Worm (Caenorhabditis elegans) whole organism, L1 larva: ENCODE measurements around the gene W09H1.4.

ENCODE experiments used
- C16A3.4 ChIP-seq: fragments of 150-350 bp; optimal IDR thresholded peaks from 2 replicates; lab custom pipeline; 2014; ENCODE audit warnings: missing biosample characterization, missing genetic modification characterization
- C34B4.2 ChIP-seq: sonication (generic microtip); optimal IDR thresholded peaks from 2 replicates; lab custom pipeline; 2017; ENCODE audit warnings: mild to moderate bottlenecking, missing genetic modification characterization, missing compliant biosample characterization
- Y116A8C.19 ChIP-seq: sonication (generic microtip); optimal IDR thresholded peaks from 2 replicates; lab custom pipeline; 2016; ENCODE audit warnings: missing compliant biosample characterization, missing genetic modification characterization, borderline replicate concordance
- ama-1 ChIP-seq: fragments of 150-350 bp; optimal IDR thresholded peaks from 2 replicates; lab custom pipeline; 2014
- blmp-1 ChIP-seq: fragments of 150-350 bp; optimal IDR thresholded peaks from 2 replicates; lab custom pipeline; 2014; ENCODE audit warnings: missing biosample characterization, missing genetic modification characterization
- ceh-63 ChIP-seq: fragments of 200-800 bp; sonication (Bioruptor generic); optimal IDR thresholded peaks from 2 replicates; lab custom pipeline; 2018; ENCODE audit warnings: mild to moderate bottlenecking, missing genetic modification characterization, missing compliant biosample characterization
- ceh-88 ChIP-seq: fragments of 200-800 bp; sonication (Bioruptor generic); IDR thresholded peaks from 2 replicates; pipeline ENCODE4 v1.3.6; 2022; ENCODE audit warnings: missing genetic modification characterization, missing compliant biosample characterization
- ceh-90 ChIP-seq: sonication (generic microtip); optimal IDR thresholded peaks from 2 replicates; lab custom pipeline; 2016; ENCODE audit warnings: missing genetic modification characterization, missing compliant biosample characterization
- dpl-1 ChIP-seq, 3 experiments: fragments of 150-350 bp in 2 of 3; sonication (generic microtip) in 1 of 3; optimal IDR thresholded peaks; 2 replicates each; lab custom pipeline; 2014 to 2017; ENCODE audit warnings: missing biosample characterization in 3 of 3, missing genetic modification characterization in 3 of 3, missing genetic modification reagents in 3 of 3
- dsc-1 ChIP-seq: sonication (generic microtip); optimal IDR thresholded peaks from 2 replicates; lab custom pipeline; 2016; ENCODE audit warnings: mild to moderate bottlenecking, missing genetic modification characterization, missing compliant biosample characterization
- efl-1 ChIP-seq, 4 experiments: fragments of 150-350 bp; optimal IDR thresholded peaks in 3 of 4; peaks in 1 of 4; 1 replicate in 1 of 4; 2 replicates in 3 of 4; lab custom pipeline; 2014; ENCODE audit warnings: missing biosample characterization in 2 of 4, missing genetic modification characterization in 2 of 4, missing genetic modification reagents in 2 of 4
- efl-3 ChIP-seq: fragments of 200-800 bp; sonication (Bioruptor generic); optimal IDR thresholded peaks from 2 replicates; lab custom pipeline; 2018; ENCODE audit warnings: mild to moderate bottlenecking, missing genetic modification characterization, missing compliant biosample characterization
- elt-3 ChIP-seq, 6 experiments: fragments of 150-350 bp in 1 of 6; sonication (generic microtip); optimal IDR thresholded peaks; 2 replicates each; lab custom pipeline; 2017 to 2018; ENCODE audit warnings: missing biosample characterization in 6 of 6, missing genetic modification characterization in 6 of 6, inconsistent platforms in 1 of 6
- ets-5 ChIP-seq: fragments of 200-800 bp; sonication (Bioruptor generic); IDR thresholded peaks from 2 replicates; pipeline ENCODE4 v1.3.6; 2022; ENCODE audit warnings: missing genetic modification characterization, missing compliant biosample characterization
- fkh-10 ChIP-seq: sonication (generic microtip); optimal IDR thresholded peaks from 2 replicates; lab custom pipeline; 2017; ENCODE audit warnings: missing biosample characterization, missing genetic modification reagents, missing genetic modification characterization
- fkh-4 ChIP-seq: sonication (generic microtip); optimal IDR thresholded peaks from 2 replicates; lab custom pipeline; 2016; ENCODE audit warnings: missing compliant biosample characterization, missing genetic modification characterization, borderline replicate concordance
- fkh-8 ChIP-seq: sonication (generic microtip); optimal IDR thresholded peaks from 2 replicates; lab custom pipeline; 2016; ENCODE audit warnings: mild to moderate bottlenecking, missing genetic modification characterization, missing compliant biosample characterization
- fos-1 ChIP-seq: fragments of 150-350 bp; optimal IDR thresholded peaks from 2 replicates; lab custom pipeline; 2014; ENCODE audit warnings: missing biosample characterization, missing genetic modification characterization
- grh-1 ChIP-seq: fragments of 200-800 bp; sonication (Bioruptor generic); IDR thresholded peaks from 2 replicates; pipeline ENCODE4 v1.3.6; 2022; ENCODE audit warnings: missing genetic modification reagents, missing genetic modification characterization, missing compliant biosample characterization
- hlh-17 ChIP-seq: fragments of 200-800 bp; sonication (Bioruptor generic); optimal IDR thresholded peaks from 2 replicates; lab custom pipeline; 2018; ENCODE audit warnings: missing genetic modification characterization, mild to moderate bottlenecking, missing compliant biosample characterization, moderate library complexity, borderline replicate concordance
- hlh-4 ChIP-seq: sonication (generic microtip); optimal IDR thresholded peaks from 2 replicates; lab custom pipeline; 2016; ENCODE audit warnings: mild to moderate bottlenecking, missing genetic modification characterization, missing compliant biosample characterization
- isw-1 ChIP-seq: fragments of 200-800 bp; sonication (Bioruptor generic); IDR thresholded peaks from 2 replicates; pipeline ENCODE4 v1.3.6; 2022; ENCODE audit warnings: missing genetic modification characterization, missing compliant biosample characterization
- lin-35 ChIP-seq, 2 experiments: fragments of 150-350 bp; optimal IDR thresholded peaks; 2 replicates each; lab custom pipeline; 2014; ENCODE audit warnings: missing biosample characterization in 2 of 2, missing genetic modification characterization in 2 of 2, missing genetic modification reagents in 2 of 2
- lir-3 ChIP-seq: sonication (generic microtip); optimal IDR thresholded peaks from 2 replicates; lab custom pipeline; 2016; ENCODE audit warnings: mild to moderate bottlenecking, missing genetic modification characterization, moderate library complexity, missing compliant biosample characterization; ENCODE audit not compliant: poor library complexity
- lsy-2 ChIP-seq, 2 experiments: fragments of 150-350 bp; optimal IDR thresholded peaks; 2 replicates each; lab custom pipeline; 2014; ENCODE audit warnings: missing biosample characterization in 2 of 2, missing genetic modification characterization in 2 of 2
- mab-9 ChIP-seq: fragments of 200-800 bp; sonication (Bioruptor generic); IDR thresholded peaks from 2 replicates; pipeline ENCODE4 v1.3.6; 2022; ENCODE audit warnings: missing genetic modification reagents, missing genetic modification characterization, missing compliant biosample characterization
- mdl-1 ChIP-seq, 2 experiments: fragments of 150-350 bp; optimal IDR thresholded peaks; 2 replicates each; lab custom pipeline; 2014 to 2017; ENCODE audit warnings: missing biosample characterization in 2 of 2, missing genetic modification characterization in 2 of 2, inconsistent platforms in 1 of 2
- mef-2 ChIP-seq: fragments of 150-350 bp; optimal IDR thresholded peaks from 2 replicates; lab custom pipeline; 2014; ENCODE audit warnings: missing biosample characterization, missing genetic modification characterization
- mep-1 ChIP-seq: fragments of 150-350 bp; optimal IDR thresholded peaks from 2 replicates; lab custom pipeline; 2014; ENCODE audit warnings: missing biosample characterization, missing genetic modification characterization
- nhr-20 ChIP-seq: sonication (generic microtip); optimal IDR thresholded peaks from 2 replicates; lab custom pipeline; 2016; ENCODE audit warnings: mild to moderate bottlenecking, missing genetic modification characterization, missing compliant biosample characterization
- nhr-237 ChIP-seq: fragments of 150-350 bp; optimal IDR thresholded peaks from 2 replicates; lab custom pipeline; 2014; ENCODE audit warnings: missing biosample characterization, missing genetic modification characterization
- nhr-76 ChIP-seq: sonication (generic microtip); optimal IDR thresholded peaks from 2 replicates; lab custom pipeline; 2017; ENCODE audit warnings: missing biosample characterization, missing genetic modification characterization
- nhr-77 ChIP-seq: fragments of 150-350 bp; optimal IDR thresholded peaks from 2 replicates; lab custom pipeline; 2014; ENCODE audit warnings: missing biosample characterization, missing genetic modification characterization
- nhr-84 ChIP-seq: sonication (generic microtip); optimal IDR thresholded peaks from 2 replicates; lab custom pipeline; 2017; ENCODE audit warnings: missing biosample characterization, missing genetic modification characterization
- nhr-85 ChIP-seq: sonication (generic microtip); peaks from one replicate; lab custom pipeline; 2016; ENCODE audit warnings: missing genetic modification characterization, inconsistent platforms, missing compliant biosample characterization
- nhr-90 ChIP-seq: sonication (generic microtip); optimal IDR thresholded peaks from 2 replicates; lab custom pipeline; 2016; ENCODE audit warnings: mild to moderate bottlenecking, missing genetic modification characterization, missing compliant biosample characterization; ENCODE audit not compliant: poor library complexity
- pag-3 ChIP-seq: sonication (generic microtip); optimal IDR thresholded peaks from 2 replicates; lab custom pipeline; 2017; ENCODE audit warnings: missing genetic modification characterization, mild to moderate bottlenecking, missing compliant biosample characterization, antibody characterized with exemption, borderline replicate concordance; ENCODE audit not compliant: insufficient read depth
- rnt-1 ChIP-seq: sonication (generic microtip); optimal IDR thresholded peaks from 2 replicates; lab custom pipeline; 2016; ENCODE audit warnings: mild to moderate bottlenecking, missing genetic modification characterization, moderate library complexity, missing compliant biosample characterization
- skn-1 ChIP-seq: fragments of 150-350 bp; optimal IDR thresholded peaks from 2 replicates; lab custom pipeline; 2014; ENCODE audit warnings: missing biosample characterization, missing genetic modification characterization
- snpc-4 ChIP-seq: fragments of 150-350 bp; optimal IDR thresholded peaks from 2 replicates; lab custom pipeline; 2014; ENCODE audit warnings: missing biosample characterization, missing genetic modification characterization
- sptf-1 ChIP-seq: fragments of 150-350 bp; optimal IDR thresholded peaks from 2 replicates; lab custom pipeline; 2014; ENCODE audit warnings: missing biosample characterization, missing genetic modification characterization
- sup-37 ChIP-seq: fragments of 200-800 bp; sonication (Bioruptor generic); optimal IDR thresholded peaks from 2 replicates; lab custom pipeline; 2018; ENCODE audit warnings: mild to moderate bottlenecking, missing genetic modification characterization, missing compliant biosample characterization
- tbx-2 ChIP-seq: sonication (generic microtip); optimal IDR thresholded peaks from 2 replicates; lab custom pipeline; 2016; ENCODE audit warnings: missing genetic modification characterization, missing compliant biosample characterization
- unc-130 ChIP-seq: fragments of 150-350 bp; optimal IDR thresholded peaks from 2 replicates; lab custom pipeline; 2017; ENCODE audit warnings: missing biosample characterization, missing genetic modification characterization, inconsistent platforms
- unc-30 ChIP-seq: sonication (generic microtip); optimal IDR thresholded peaks from 2 replicates; lab custom pipeline; 2017; ENCODE audit warnings: missing biosample characterization, missing genetic modification characterization
- unc-86 ChIP-seq: sonication (generic microtip); optimal IDR thresholded peaks from 2 replicates; lab custom pipeline; 2016; ENCODE audit warnings: missing genetic modification characterization, missing compliant biosample characterization
- xbp-1 ChIP-seq: sonication (generic microtip); optimal IDR thresholded peaks from 2 replicates; lab custom pipeline; 2016; ENCODE audit warnings: missing genetic modification characterization, missing compliant biosample characterization
- zag-1 ChIP-seq: fragments of 150-350 bp; optimal IDR thresholded peaks from 2 replicates; lab custom pipeline; 2014; ENCODE audit warnings: missing biosample characterization, missing genetic modification characterization
- zip-4 ChIP-seq: fragments of 200-800 bp; sonication (Bioruptor generic); optimal IDR thresholded peaks from 2 replicates; lab custom pipeline; 2018; ENCODE audit warnings: mild to moderate bottlenecking, missing genetic modification characterization, moderate library complexity, missing compliant biosample characterization
- ztf-11 ChIP-seq, 2 experiments: sonication (generic microtip); optimal IDR thresholded peaks; 2 replicates each; lab custom pipeline; 2016 to 2017; ENCODE audit warnings: missing genetic modification characterization in 2 of 2, missing biosample characterization in 1 of 2, missing compliant biosample characterization in 1 of 2
- ztf-4 ChIP-seq: fragments of 150-350 bp; optimal IDR thresholded peaks from 2 replicates; lab custom pipeline; 2014; ENCODE audit warnings: missing biosample characterization, missing genetic modification characterization

Gene W09H1.4

DNA sequence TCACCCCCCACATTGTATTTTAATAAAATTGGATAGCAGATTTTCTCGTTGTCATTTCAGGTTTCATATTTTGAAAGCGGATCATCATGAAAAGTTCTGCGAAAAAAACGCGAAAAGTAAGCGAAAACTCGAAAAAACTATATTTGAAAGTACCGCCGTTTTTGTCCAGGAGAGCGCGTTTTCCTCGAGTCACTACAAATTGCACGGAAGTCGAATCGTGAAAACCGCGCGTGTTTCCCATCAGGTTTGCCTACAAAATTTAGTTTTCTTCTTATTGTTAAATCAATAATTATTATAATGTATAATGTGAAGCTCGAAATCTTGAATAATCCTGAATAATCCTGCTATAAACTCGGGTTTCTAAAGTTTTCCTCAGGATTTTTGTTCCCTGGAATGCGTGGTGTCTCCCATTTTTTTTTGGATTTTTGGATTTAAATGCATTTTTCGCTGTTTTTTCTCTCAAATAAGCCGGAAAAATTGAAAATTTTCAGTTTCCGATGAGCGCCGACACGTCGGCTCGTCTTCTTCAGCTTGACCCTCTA is 16.4 kb downstream of the W09H1.4 start, which contains the start of gene btf-1 (continued):
- peak; percentile 28 for TF ChIP-seq skn-1 (tag; lab: Kevin White, UChicago)
- TF ChIP-seq hlh-4 (tag; lab: Kevin White, UChicago) = peak; percentile 69
- peak; percentile 70 for TF ChIP-seq nhr-77 (tag; lab: Kevin White, UChicago)
- TF ChIP-seq fkh-4 (tag; lab: Kevin White, UChicago) = peak; percentile 79
- peak; percentile 50 for TF ChIP-seq nhr-237 (tag; lab: Kevin White, UChicago)
- peak; percentile 86 for TF ChIP-seq ceh-88 (GFP tag; lab: Robert Waterston, UW)
- TF ChIP-seq lsy-2 (tag; optimal IDR thresholded peaks at IDR 0.05; lab: Kevin White, UChicago) = peak; percentile 74 to 84
- TF ChIP-seq unc-130 (tag; lab: Kevin White, UChicago) = no peak
- peak; percentile 55 for TF ChIP-seq Y116A8C.19 (tag; lab: Kevin White, UChicago)
- no peak for TF ChIP-seq nhr-84 (tag; lab: Kevin White, UChicago)
- peak; percentile 95 to 97 for TF ChIP-seq lin-35 (GFP tag; optimal IDR thresholded peaks at IDR 0.05; lab: Kevin White, UChicago)
- TF ChIP-seq efl-1 (optimal IDR thresholded peaks at IDR 0.05; lab: Kevin White, UChicago) = peak; percentile 94 to 97
- peak; percentile 96 to 100 for TF ChIP-seq efl-1 (GFP tag; optimal IDR thresholded peaks at IDR 0.05 in 1 of 2; lab: Kevin White, UChicago)
- no peak for TF ChIP-seq sptf-1 (tag; lab: Kevin White, UChicago)
- peak; percentile 90 for TF ChIP-seq tbx-2
- no peak for TF ChIP-seq fkh-10 (GFP tag; lab: Kevin White, UChicago)
- TF ChIP-seq nhr-76 (tag; lab: Kevin White, UChicago) = no peak
- TF ChIP-seq dpl-1 (GFP tag; optimal IDR thresholded peaks at IDR 0.05; lab: Kevin White, UChicago) = peak; percentile 94 to 95 (median 95)
- TF ChIP-seq C16A3.4 = peak; percentile 83
- no peak for TF ChIP-seq hlh-17 (GFP tag; lab: Kevin White, UChicago)
- TF ChIP-seq mef-2 (tag; lab: Kevin White, UChicago) = no peak
- peak; percentile 64 for TF ChIP-seq snpc-4
- TF ChIP-seq blmp-1 (tag; lab: Kevin White, UChicago) = peak; percentile 34
- no peak for TF ChIP-seq pag-3 (tag; lab: Kevin White, UChicago)
- no peak for TF ChIP-seq ets-5
- TF ChIP-seq efl-3 (GFP tag; lab: Kevin White, UChicago) = peak; percentile 52
- TF ChIP-seq unc-30 (tag; lab: Kevin White, UChicago) = no peak
- peak; percentile 86 for TF ChIP-seq xbp-1 (tag; lab: Kevin White, UChicago)
- TF ChIP-seq dsc-1 (tag; lab: Kevin White, UChicago) = peak; percentile 86
- no peak for TF ChIP-seq C34B4.2
- peak; percentile 43 for TF ChIP-seq zag-1 (tag; lab: Kevin White, UChicago)
- TF ChIP-seq ztf-4 (tag; lab: Kevin White, UChicago) = peak; percentile 13
- no peak for TF ChIP-seq ceh-63 (GFP tag; lab: Kevin White, UChicago)
- peak; percentile 79 for TF ChIP-seq ceh-90 (tag; lab: Kevin White, UChicago)
- peak; percentile 94 for TF ChIP-seq fkh-8 (tag; lab: Kevin White, UChicago)
- TF ChIP-seq grh-1 (GFP tag; lab: Robert Waterston, UW) = peak; percentile 74
- TF ChIP-seq nhr-20 (tag; lab: Kevin White, UChicago) = peak; percentile 88
- TF ChIP-seq ztf-11 (tag; optimal IDR thresholded peaks at IDR 0.05; lab: Kevin White, UChicago) = peak in 1 of 2 experiments; percentile 85
- peak; percentile 61 for TF ChIP-seq zip-4 (GFP tag; lab: Kevin White, UChicago)
- TF ChIP-seq mep-1 = peak; percentile 84
- peak; percentile 73 for TF ChIP-seq fos-1 (tag; lab: Kevin White, UChicago)
- peak in 1 of 2 experiments; percentile 28 for TF ChIP-seq mdl-1 (tag; optimal IDR thresholded peaks at IDR 0.05; lab: Kevin White, UChicago)
- TF ChIP-seq sup-37 (GFP tag; lab: Kevin White, UChicago) = peak; percentile 71
- peak; percentile 94 for TF ChIP-seq nhr-90 (tag; lab: Kevin White, UChicago)
- peak; percentile 97 for TF ChIP-seq nhr-85 (tag; lab: Kevin White, UChicago)
- peak; percentile 68; the same call in 1 of the 2 replicates for TF ChIP-seq mab-9
- peak; percentile 86 for TF ChIP-seq ama-1 (lab: Kevin White, UChicago)
- peak; percentile 84 for TF ChIP-seq lir-3 (tag; lab: Kevin White, UChicago)
- TF ChIP-seq rnt-1 (tag; lab: Kevin White, UChicago) = peak; percentile 88
- peak; percentile 82 for TF ChIP-seq unc-86 (tag; lab: Kevin White, UChicago)
- peak in 2 of 6 experiments; percentile 49 to 74 for TF ChIP-seq elt-3 (tag; optimal IDR thresholded peaks at IDR 0.05; lab: Kevin White, UChicago)
- TF ChIP-seq isw-1 (GFP tag; lab: Robert Waterston, UW) = peak; percentile 87
